Worm (Caenorhabditis elegans): ENCODE measurements around the gene dach-1.

dach-1 gene

ce11 chrV:3989070-3989469 is 39.2 kb downstream of the dach-1 start, which contains the start of gene nlp-27 (continued):
- TF ChIP-seq F16B12.6 (tag; optimal IDR thresholded peaks at IDR 0.05) (no peak), skn-1 (tag; optimal IDR thresholded peaks at IDR 0.05) (no peak), nhr-77 (tag; optimal IDR thresholded peaks at IDR 0.05) (no peak), nhr-90 (tag; optimal IDR thresholded peaks at IDR 0.05; ENCODE audit: poor library complexity) (peak; percentile 9), irx-1 (tag; optimal IDR thresholded peaks at IDR 0.05) (no peak), nhr-20 (tag; optimal IDR thresholded peaks at IDR 0.05) (peak; percentile 27), dsc-1 (tag; optimal IDR thresholded peaks at IDR 0.05) (no peak)

- TF ChIP-seq nhr-71 (tag; optimal IDR thresholded peaks at IDR 0.05) (peak; percentile 47), sup-37 (GFP tag; optimal IDR thresholded peaks at IDR 0.05) (no peak), fkh-10 (GFP tag; optimal IDR thresholded peaks at IDR 0.05) (no peak), rnt-1 (tag; optimal IDR thresholded peaks at IDR 0.05) (no peak), aly-2 (tag; optimal IDR thresholded peaks at IDR 0.05) (no peak), efl-1 (optimal IDR thresholded peaks at IDR 0.05) (no peak), efl-1 (GFP tag; optimal IDR thresholded peaks at IDR 0.05 in 1 of 2) (peak in 1 of 2 experiments; percentile 56), nhr-85 (tag) (peak; percentile 86), zip-4 (GFP tag; optimal IDR thresholded peaks at IDR 0.05) (no peak), nhr-20 (tag; optimal IDR thresholded peaks at IDR 0.05) (peak; percentile 56), elt-3 (tag; optimal IDR thresholded peaks at IDR 0.05) (peak in 1 of 6 experiments; percentile 37), lin-39 (tag; optimal IDR thresholded peaks at IDR 0.05) (no peak), grh-1 (GFP tag; IDR thresholded peaks at IDR 0.05) (peak; percentile 58), lin-35 (GFP tag; optimal IDR thresholded peaks at IDR 0.05) (peak in 1 of 2 experiments; percentile 48), nhr-90 (tag; optimal IDR thresholded peaks at IDR 0.05; ENCODE audit: poor library complexity) (peak; percentile 2), hlh-4 (tag; optimal IDR thresholded peaks at IDR 0.05) (no peak), tbx-2 (tag; optimal IDR thresholded peaks at IDR 0.05) (peak; percentile 21)
Observed at ce11 chrV:3992334-3992733, 42.5 kb downstream of the dach-1 start.

ce11 chrV:3994048-3994447 is 44.2 kb downstream of the dach-1 start, which contains the start of gene K09D9.9:
TSS of gene K09D9.9 (minus strand) at chrV:3994148.
- TF ChIP-seq nhr-84 (tag; optimal IDR thresholded peaks at IDR 0.05) (no peak), efl-1 (optimal IDR thresholded peaks at IDR 0.05) (no peak), efl-1 (GFP tag; optimal IDR thresholded peaks at IDR 0.05 in 1 of 2) (peak in 1 of 2 experiments; percentile 87)

- TF ChIP-seq ceh-63 (GFP tag; optimal IDR thresholded peaks at IDR 0.05) (no peak), nhr-12 (tag; optimal IDR thresholded peaks at IDR 0.05) (no peak), nhr-85 (tag) (no peak), zag-1 (tag; optimal IDR thresholded peaks at IDR 0.05) (no peak), elt-2 (tag; optimal IDR thresholded peaks at IDR 0.05) (no peak), unc-62 (GFP tag; optimal IDR thresholded peaks at IDR 0.05) (no peak)
Observed at ce11 chrV:3995838-3996237, 46.0 kb downstream of the dach-1 start, which contains the start of gene srx-62. TSS of gene srx-62 (minus strand) at chrV:3995938.
